Worm (Caenorhabditis elegans) whole organism, young adult: ENCODE data around the gene nspb-2.

Source experiments
- ama-1 ChIP-seq, 3 experiments: fragments of 150-350 bp in 1 of 3; sonication (generic microtip) in 2 of 3; optimal IDR thresholded peaks; 2 replicates each; lab custom pipeline; 2014 to 2018; ENCODE audit warnings: missing biosample characterization in 2 of 3, missing genetic modification characterization in 2 of 3, missing genetic modification reagents in 2 of 3
- efl-1 ChIP-seq: fragments of 150-350 bp; optimal IDR thresholded peaks from 2 replicates; lab custom pipeline; 2014; ENCODE audit warnings: missing biosample characterization, missing genetic modification reagents, missing genetic modification characterization
- egl-44 ChIP-seq: fragments of 200-800 bp; sonication (Bioruptor generic); IDR thresholded peaks from 2 replicates; pipeline ENCODE4 v1.3.6; 2022; ENCODE audit warnings: missing genetic modification reagents, missing genetic modification characterization, missing compliant biosample characterization
- snpc-4 ChIP-seq, 5 experiments: fragments of 150-350 bp in 1 of 5; sonication (generic microtip) in 4 of 5; optimal IDR thresholded peaks; 2 replicates each; lab custom pipeline; 2014 to 2018; ENCODE audit warnings: missing genetic modification characterization in 5 of 5, missing biosample characterization in 3 of 5, antibody characterized with exemption in 2 of 5, mild to moderate bottlenecking in 2 of 5, missing compliant biosample characterization in 2 of 5, missing genotype in 2 of 5, moderate library complexity in 2 of 5, missing genetic modification reagents in 1 of 5

DNA sequence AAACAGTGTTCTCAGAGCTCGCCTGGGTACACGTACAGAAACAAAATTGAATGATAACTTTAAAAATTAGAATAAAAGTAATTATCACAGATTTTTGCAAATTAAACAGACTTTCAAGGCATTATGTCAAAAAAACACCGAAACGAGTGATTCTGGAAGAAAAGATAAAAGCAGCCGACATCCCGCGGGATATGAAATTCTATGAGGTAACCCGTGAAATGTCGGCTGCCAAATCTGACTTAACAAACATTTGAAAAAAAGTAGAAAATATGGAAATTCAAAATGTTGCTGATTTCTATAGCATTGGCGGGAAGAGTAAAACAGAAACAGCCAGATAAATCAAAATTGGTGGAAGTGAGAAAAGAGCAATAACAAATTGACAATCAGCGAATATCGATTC is 25.9 kb upstream of the nspb-2 start:
- TF ChIP-seq snpc-4 (GFP tag; optimal IDR thresholded peaks at IDR 0.05; lab: Kevin White, UChicago) (peak; percentile 47), snpc-4 (tag; optimal IDR thresholded peaks at IDR 0.05; lab: Kevin White, UChicago) (peak; percentile 3 to 76 (median 66)), egl-44 (no peak), efl-1 (GFP tag; lab: Kevin White, UChicago) (no peak), ama-1 (optimal IDR thresholded peaks at IDR 0.05; lab: Kevin White, UChicago) (no peak), ama-1 (GFP tag; optimal IDR thresholded peaks at IDR 0.05; lab: Kevin White, UChicago) (no peak)
